Worm (Caenorhabditis elegans) whole organism, late embryonic: ENCODE measurements around the gene srj-42.

Source experiments
- C38D4.7 ChIP-seq: fragments of 200-800 bp; sonication (Bioruptor generic); optimal IDR thresholded peaks from 2 replicates; lab custom pipeline; 2018; ENCODE audit warnings: mild to moderate bottlenecking, missing genetic modification characterization, moderate library complexity, missing compliant biosample characterization
- T23F11.4 ChIP-seq: fragments of 200-800 bp; sonication (Bioruptor generic); optimal IDR thresholded peaks from 2 replicates; lab custom pipeline; 2018; ENCODE audit warnings: mild to moderate bottlenecking, missing genetic modification characterization, missing compliant biosample characterization
- Y22D7AL.16 ChIP-seq: sonication (generic microtip); optimal IDR thresholded peaks from 2 replicates; lab custom pipeline; 2016; ENCODE audit warnings: missing genetic modification characterization, missing compliant biosample characterization
- ahr-1 ChIP-seq: sonication (generic microtip); optimal IDR thresholded peaks from 2 replicates; lab custom pipeline; 2016; ENCODE audit warnings: missing genetic modification characterization, missing compliant biosample characterization
- ama-1 ChIP-seq: fragments of 150-350 bp; optimal IDR thresholded peaks from 2 replicates; lab custom pipeline; 2014
- ceh-14 ChIP-seq: sonication (generic microtip); optimal IDR thresholded peaks from 2 replicates; lab custom pipeline; 2016; ENCODE audit warnings: missing genotype, missing genetic modification characterization, missing compliant biosample characterization
- ceh-18 ChIP-seq: sonication (generic microtip); optimal IDR thresholded peaks from 2 replicates; lab custom pipeline; 2016; ENCODE audit warnings: missing genetic modification characterization, missing compliant biosample characterization
- ceh-19 ChIP-seq: fragments of 200-800 bp; sonication (Bioruptor generic); optimal IDR thresholded peaks from 2 replicates; lab custom pipeline; 2018; ENCODE audit warnings: mild to moderate bottlenecking, missing genetic modification characterization, missing compliant biosample characterization
- ceh-2 ChIP-seq: sonication (generic microtip); optimal IDR thresholded peaks from 2 replicates; lab custom pipeline; 2016; ENCODE audit warnings: missing genotype, missing genetic modification characterization, missing compliant biosample characterization
- ceh-22 ChIP-seq: sonication (generic microtip); optimal IDR thresholded peaks from 2 replicates; lab custom pipeline; 2017; ENCODE audit warnings: missing biosample characterization, missing genetic modification characterization
- ceh-24 ChIP-seq: sonication (generic microtip); optimal IDR thresholded peaks from 2 replicates; lab custom pipeline; 2016; ENCODE audit warnings: mild to moderate bottlenecking, missing genetic modification characterization, missing compliant biosample characterization
- ceh-30 ChIP-seq: fragments of 150-350 bp; optimal IDR thresholded peaks from 2 replicates; lab custom pipeline; 2014; ENCODE audit warnings: missing biosample characterization, missing genetic modification characterization
- ceh-9 ChIP-seq: sonication (generic microtip); optimal IDR thresholded peaks from 2 replicates; lab custom pipeline; 2016; ENCODE audit warnings: mild to moderate bottlenecking, missing genetic modification characterization, inconsistent platforms, missing compliant biosample characterization
- elt-2 ChIP-seq: sonication (generic microtip); optimal IDR thresholded peaks from 2 replicates; lab custom pipeline; 2016; ENCODE audit warnings: missing genetic modification reagents, missing genetic modification characterization, missing compliant biosample characterization
- elt-4 ChIP-seq: sonication (generic microtip); optimal IDR thresholded peaks from 2 replicates; lab custom pipeline; 2016; ENCODE audit warnings: missing genetic modification characterization, missing compliant biosample characterization
- fkh-6 ChIP-seq: sonication (generic microtip); optimal IDR thresholded peaks from 2 replicates; lab custom pipeline; 2016; ENCODE audit warnings: missing genetic modification characterization, missing compliant biosample characterization
- gmeb-2 ChIP-seq: sonication (generic microtip); optimal IDR thresholded peaks from 2 replicates; lab custom pipeline; 2016; ENCODE audit warnings: missing genetic modification characterization, inconsistent platforms, missing compliant biosample characterization
- hlh-13 ChIP-seq: fragments of 200-800 bp; sonication (Bioruptor generic); optimal IDR thresholded peaks from 2 replicates; lab custom pipeline; 2018; ENCODE audit warnings: mild to moderate bottlenecking, missing genetic modification characterization, missing compliant biosample characterization
- hlh-30 ChIP-seq: sonication (generic microtip); optimal IDR thresholded peaks from 2 replicates; lab custom pipeline; 2017; ENCODE audit warnings: antibody characterized with exemption, missing genetic modification characterization, missing compliant biosample characterization; ENCODE audit not compliant: insufficient read depth
- hlh-6 ChIP-seq: sonication (generic microtip); optimal IDR thresholded peaks from 2 replicates; lab custom pipeline; 2016; ENCODE audit warnings: missing genotype, missing genetic modification characterization, missing compliant biosample characterization
- lim-6 ChIP-seq: sonication (generic microtip); optimal IDR thresholded peaks from 2 replicates; lab custom pipeline; 2016; ENCODE audit warnings: missing genetic modification characterization, missing compliant biosample characterization
- lin-11 ChIP-seq: fragments of 200-800 bp; sonication (Bioruptor generic); optimal IDR thresholded peaks from 2 replicates; lab custom pipeline; 2018; ENCODE audit warnings: mild to moderate bottlenecking, missing genetic modification characterization, missing compliant biosample characterization
- nfya-1 ChIP-seq: sonication (generic microtip); optimal IDR thresholded peaks from 2 replicates; lab custom pipeline; 2017; ENCODE audit warnings: missing genetic modification characterization, mild to moderate bottlenecking, missing compliant biosample characterization, antibody characterized with exemption, moderate library complexity
- nhr-11 ChIP-seq: fragments of 150-350 bp; optimal IDR thresholded peaks from 2 replicates; lab custom pipeline; 2014; ENCODE audit warnings: missing biosample characterization, missing genetic modification characterization
- nhr-232 ChIP-seq: sonication (generic microtip); optimal IDR thresholded peaks from 2 replicates; lab custom pipeline; 2016; ENCODE audit warnings: missing genetic modification characterization, missing compliant biosample characterization
- npax-4 ChIP-seq: sonication (generic microtip); optimal IDR thresholded peaks from 2 replicates; lab custom pipeline; 2016; ENCODE audit warnings: missing genetic modification characterization, missing compliant biosample characterization
- odd-2 ChIP-seq: sonication (generic microtip); optimal IDR thresholded peaks from 2 replicates; lab custom pipeline; 2017; ENCODE audit warnings: antibody characterized with exemption, mild to moderate bottlenecking, missing genetic modification characterization, missing compliant biosample characterization
- pat-9 ChIP-seq: fragments of 200-800 bp; sonication (Bioruptor generic); optimal IDR thresholded peaks from 2 replicates; lab custom pipeline; 2018; ENCODE audit warnings: mild to moderate bottlenecking, missing genetic modification characterization, moderate library complexity, missing compliant biosample characterization
- pha-2 ChIP-seq: sonication (generic microtip); optimal IDR thresholded peaks from 2 replicates; lab custom pipeline; 2017; ENCODE audit warnings: mild to moderate bottlenecking, missing genetic modification characterization, missing compliant biosample characterization
- pha-4 ChIP-seq: fragments of 150-350 bp; optimal IDR thresholded peaks from 2 replicates; lab custom pipeline; 2018; ENCODE audit warnings: missing biosample characterization, missing genetic modification reagents, missing genetic modification characterization
- pqm-1 ChIP-seq: sonication (generic microtip); optimal IDR thresholded peaks from 2 replicates; lab custom pipeline; 2016; ENCODE audit warnings: missing genetic modification characterization, missing compliant biosample characterization
- pros-1 ChIP-seq: fragments of 150-350 bp; optimal IDR thresholded peaks from 2 replicates; lab custom pipeline; 2014; ENCODE audit warnings: missing biosample characterization, missing genetic modification reagents, missing genetic modification characterization
- ref-2 ChIP-seq: sonication (generic microtip); optimal IDR thresholded peaks from 2 replicates; lab custom pipeline; 2016; ENCODE audit warnings: missing genetic modification characterization, missing compliant biosample characterization
- rnt-1 ChIP-seq: sonication (generic microtip); optimal IDR thresholded peaks from 2 replicates; lab custom pipeline; 2016; ENCODE audit warnings: missing genetic modification characterization, missing compliant biosample characterization
- syd-9 ChIP-seq: sonication (generic microtip); optimal IDR thresholded peaks from 2 replicates; lab custom pipeline; 2016; ENCODE audit warnings: mild to moderate bottlenecking, missing genetic modification characterization, moderate library complexity, missing compliant biosample characterization
- tbx-7 ChIP-seq: sonication (generic microtip); optimal IDR thresholded peaks from 2 replicates; lab custom pipeline; 2016; ENCODE audit warnings: missing genotype, missing genetic modification characterization, missing compliant biosample characterization
- ttx-3 ChIP-seq: sonication (generic microtip); optimal IDR thresholded peaks from 2 replicates; lab custom pipeline; 2016; ENCODE audit warnings: missing genetic modification reagents, missing genetic modification characterization, missing compliant biosample characterization
- unc-3 ChIP-seq, 2 experiments: fragments of 200-800 bp in 1 of 2; sonication (Bioruptor generic) in 1 of 2; sonication (generic microtip) in 1 of 2; conservative IDR thresholded peaks in 1 of 2; optimal IDR thresholded peaks in 1 of 2; 2 replicates each; pipeline versions ENCODE4 v1.3.6 to Lab custom; 2016 to 2022; ENCODE audit warnings: missing compliant biosample characterization in 2 of 2, missing genetic modification characterization in 2 of 2, missing genetic modification reagents in 1 of 2
- unc-55 ChIP-seq: sonication (generic microtip); optimal IDR thresholded peaks from 2 replicates; lab custom pipeline; 2017; ENCODE audit warnings: missing biosample characterization, missing genetic modification reagents, missing genetic modification characterization
- zip-5 ChIP-seq: sonication (generic microtip); optimal IDR thresholded peaks from 2 replicates; lab custom pipeline; 2016; ENCODE audit warnings: missing genetic modification characterization, missing compliant biosample characterization
- ztf-16 ChIP-seq: sonication (generic microtip); optimal IDR thresholded peaks from 2 replicates; lab custom pipeline; 2017; ENCODE audit warnings: missing genetic modification characterization, missing compliant biosample characterization

The srj-42 gene

DNA sequence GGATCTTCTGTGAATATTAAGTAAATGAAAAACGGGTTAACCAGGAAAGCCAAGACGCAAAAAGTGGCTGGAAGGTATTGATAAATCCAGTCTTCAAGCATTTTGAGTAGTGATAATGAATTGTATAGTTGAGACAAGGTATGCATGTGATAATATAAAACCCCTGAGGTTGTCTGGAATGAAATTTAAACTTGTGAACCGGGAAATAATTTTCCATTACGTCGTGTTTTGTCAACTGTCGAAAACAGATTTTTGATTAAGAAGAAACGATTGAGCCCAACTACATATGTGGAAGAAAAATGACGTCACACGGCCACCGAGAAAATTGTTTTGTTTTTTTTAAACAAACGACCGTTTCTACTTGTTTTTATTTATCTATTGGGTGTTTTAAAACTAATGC, at the start of gene srj-42:
srj-42 (minus strand) TSS at position 101 of the 400 bp plus-strand sequence.
- no peak for TF ChIP-seq pros-1 (tag; lab: Kevin White, UChicago)
- no peak for TF ChIP-seq hlh-13 (GFP tag; lab: Kevin White, UChicago)
- no peak for TF ChIP-seq gmeb-2 (tag; lab: Kevin White, UChicago)
- no peak for TF ChIP-seq hlh-30
- no peak for TF ChIP-seq nhr-11
- no peak for TF ChIP-seq lim-6 (tag; lab: Kevin White, UChicago)

DNA sequence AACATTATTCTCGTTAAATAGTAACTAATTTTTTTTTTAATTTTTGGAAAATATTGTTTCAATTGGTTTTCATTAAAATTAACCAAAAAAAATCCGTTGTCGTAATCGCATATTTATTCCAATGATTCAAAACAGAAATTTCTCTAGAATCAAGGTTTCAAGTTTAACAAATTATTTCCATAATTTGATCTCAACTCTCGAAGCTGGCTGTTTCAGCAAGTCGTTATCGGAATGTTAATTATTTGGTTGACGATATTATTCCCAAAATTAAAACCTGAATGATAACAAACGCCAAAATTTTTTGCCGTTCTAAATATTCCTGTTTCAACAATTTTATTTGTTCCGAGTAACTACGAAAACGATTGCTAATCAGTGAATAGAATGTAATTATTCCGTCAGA, 48.0 kb upstream of the srj-42 start:
- TF ChIP-seq pha-2 (tag; lab: Kevin White, UChicago) (no peak), pha-4 (no peak), ceh-9 (tag; lab: Kevin White, UChicago) (no peak)

DNA sequence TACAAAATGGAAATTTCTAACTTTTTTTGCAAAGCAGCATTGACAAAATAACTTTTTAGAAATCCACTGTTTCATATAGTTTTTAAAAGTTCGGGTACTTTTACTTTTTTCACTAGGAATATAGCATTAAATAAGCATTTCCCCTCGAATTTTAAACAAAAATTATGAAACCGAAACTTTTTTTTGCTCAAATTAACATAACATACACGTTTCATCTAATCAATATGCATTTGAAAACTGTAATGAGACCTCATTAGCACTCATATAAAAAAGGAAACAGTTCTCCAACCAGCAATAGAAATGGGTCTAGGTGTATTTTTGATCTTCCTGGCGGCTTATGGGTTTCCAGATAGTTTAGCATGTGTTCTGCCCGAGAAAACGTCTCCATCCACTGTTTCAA, 42.0 kb upstream of the srj-42 start, which contains the start of gene Y73F8A.10:
Y73F8A.10 (plus strand) TSS at position 301 of the 400 bp plus-strand sequence.
- TF ChIP-seq ceh-30 = no peak
- no peak for TF ChIP-seq elt-4 (tag; lab: Kevin White, UChicago)
- no peak for TF ChIP-seq fkh-6 (tag; lab: Kevin White, UChicago)
- TF ChIP-seq ahr-1 (tag; lab: Kevin White, UChicago) = no peak
- TF ChIP-seq syd-9 = no peak
- no peak for TF ChIP-seq ref-2 (tag; lab: Kevin White, UChicago)
- TF ChIP-seq pha-4 = no peak
- no peak for TF ChIP-seq ceh-18 (tag; lab: Kevin White, UChicago)
- TF ChIP-seq elt-2 (tag; lab: Kevin White, UChicago) = no peak
- no peak for TF ChIP-seq hlh-13 (GFP tag; lab: Kevin White, UChicago)
- no peak for TF ChIP-seq Y22D7AL.16 (tag; lab: Kevin White, UChicago)
- no peak for TF ChIP-seq ztf-16 (tag; lab: Kevin White, UChicago)
- TF ChIP-seq npax-4 (tag; lab: Kevin White, UChicago) = no peak
- TF ChIP-seq odd-2 (tag; lab: Kevin White, UChicago) = no peak
- TF ChIP-seq hlh-6 = no peak
- no peak for TF ChIP-seq ceh-2 (tag; lab: Kevin White, UChicago)
- TF ChIP-seq ama-1 = no peak
- TF ChIP-seq tbx-7 (tag; lab: Kevin White, UChicago) = no peak

DNA sequence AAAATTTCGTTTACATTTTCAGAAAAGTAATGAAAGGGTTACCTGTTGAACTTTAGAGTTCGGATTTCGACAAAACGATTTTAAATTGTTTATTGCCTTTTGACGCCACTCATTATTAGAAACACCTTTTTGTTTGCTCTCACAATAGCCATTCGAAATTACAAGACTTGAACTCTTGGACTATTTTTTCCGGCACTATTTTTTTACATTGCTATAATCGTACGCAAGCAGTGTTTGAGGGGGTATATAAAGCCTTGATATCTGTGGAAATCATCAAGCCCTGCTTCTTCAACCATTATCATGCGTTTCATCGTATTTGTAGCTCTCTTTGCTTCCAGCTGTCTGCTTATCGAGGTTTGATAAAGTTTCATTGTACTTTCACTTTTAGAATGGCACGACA, 39.5 kb upstream of the srj-42 start, which contains the start of gene pqn-91:
pqn-91 (plus strand) TSS at position 301 of the 400 bp plus-strand sequence.
- TF ChIP-seq zip-5 (tag; lab: Kevin White, UChicago) (no peak), ceh-19 (no peak), ceh-22 (no peak), hlh-30 (no peak), hlh-13 (GFP tag; lab: Kevin White, UChicago) (no peak)

DNA sequence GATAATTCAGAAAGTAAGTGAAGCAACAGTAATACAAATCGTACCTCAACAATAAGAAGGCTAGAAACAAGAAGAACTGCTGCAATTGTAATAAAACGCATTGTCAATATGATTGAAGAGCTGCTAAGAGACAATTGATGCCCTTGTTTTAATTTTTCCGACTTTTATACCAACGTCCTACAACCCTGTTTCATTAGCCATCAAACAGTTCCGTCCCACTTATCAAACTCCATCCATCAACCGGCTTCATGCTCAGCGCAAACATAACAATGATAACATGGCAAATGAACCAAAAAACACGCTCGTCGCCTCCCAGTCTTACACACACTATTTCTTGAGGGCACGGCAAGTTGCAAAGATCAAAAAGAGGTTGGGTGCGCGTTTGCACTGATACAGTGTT, 39.1 kb upstream of the srj-42 start, which contains the start of gene pqn-90:
pqn-90 (minus strand) TSS at position 101 of the 400 bp plus-strand sequence.
- TF ChIP-seq C38D4.7 (GFP tag; lab: Kevin White, UChicago) (no peak), ceh-19 (no peak), pha-2 (tag; lab: Kevin White, UChicago) (no peak), rnt-1 (tag; lab: Kevin White, UChicago) (no peak)
- TF ChIP-seq, all 69 proteins: peak for 0

DNA sequence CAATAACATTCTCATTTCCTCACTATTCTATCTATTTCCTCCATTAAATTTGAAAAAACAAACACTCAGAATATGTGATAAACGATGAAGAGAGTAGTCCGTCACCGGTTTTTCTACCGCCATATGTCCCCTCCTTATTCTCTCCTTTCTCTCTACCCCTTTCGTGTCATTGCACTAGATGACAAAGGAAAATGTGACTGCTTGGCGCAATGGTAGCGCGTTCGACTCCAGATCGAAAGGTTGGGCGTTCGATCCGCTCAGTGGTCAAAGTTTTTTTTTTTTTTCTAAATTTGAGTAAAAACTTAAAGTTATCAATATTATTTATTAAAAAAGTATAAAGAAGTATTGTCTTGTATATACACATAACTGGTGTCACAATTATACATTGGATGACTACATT, 37.5 kb upstream of the srj-42 start:
- peak; percentile 43 for TF ChIP-seq ttx-3 (tag; lab: Kevin White, UChicago)
- 0 out of 2 replicates have a peak, but pooled peaks have one; percentile 42 for TF ChIP-seq unc-3 (GFP tag; conservative IDR thresholded peaks at IDR 0.05; lab: Robert Waterston, UW)
- peak; percentile 6 for TF ChIP-seq unc-3 (tag; optimal IDR thresholded peaks at IDR 0.05; lab: Kevin White, UChicago)
- TF ChIP-seq lin-11 (tag; lab: Kevin White, UChicago) = peak; percentile 57
- TF ChIP-seq nfya-1 = peak; percentile 37
- TF ChIP-seq npax-4 (tag; lab: Kevin White, UChicago) = peak; percentile 8
- no peak for TF ChIP-seq hlh-30
- TF ChIP-seq unc-55 (GFP tag; lab: Kevin White, UChicago) = no peak
- TF ChIP-seq rnt-1 (tag; lab: Kevin White, UChicago) = no peak
- TF ChIP-seq nhr-232 (tag; lab: Kevin White, UChicago) = peak; percentile 27
- peak; percentile 35 for TF ChIP-seq ceh-14
- no peak for TF ChIP-seq ceh-19
- peak; percentile 39 for TF ChIP-seq C38D4.7 (GFP tag; lab: Kevin White, UChicago)
- TF ChIP-seq pqm-1 (tag; lab: Kevin White, UChicago) = no peak
- TF ChIP-seq pros-1 (tag; lab: Kevin White, UChicago) = no peak
- peak; percentile 22 for TF ChIP-seq T23F11.4 (GFP tag; lab: Kevin White, UChicago)
- no peak for TF ChIP-seq pat-9 (tag; lab: Kevin White, UChicago)
- no peak for TF ChIP-seq nhr-11
- TF ChIP-seq ceh-24 (tag; lab: Kevin White, UChicago) = no peak
- peak; percentile 66 for TF ChIP-seq elt-2 (tag; lab: Kevin White, UChicago)
- peak; percentile 18 for TF ChIP-seq ztf-16 (tag; lab: Kevin White, UChicago)
- TF ChIP-seq, all 69 proteins: peak for 11
